Fruit fly (Drosophila melanogaster) whole organism, embryonic: Measurements from ENCODE around the gene CG18132.
A peak's percentile ranks its signal among the peaks of the same experiment; 100 is the strongest.

ENCODE experiments used
- Ada2b ChIP-seq: fragments of 200-800 bp; sonication (Bioruptor generic); IDR thresholded peaks from 2 replicates; pipeline ENCODE4 v1.3.6; 2022; ENCODE audit warnings: missing biosample characterization, missing genetic modification characterization
- BEAF-32 ChIP-seq: fragments of 200-800 bp; sonication (Bioruptor generic); optimal IDR thresholded peaks from 3 replicates; lab custom pipeline; 2017; ENCODE audit warnings: missing biosample characterization, missing genetic modification characterization, mild to moderate bottlenecking, moderate library complexity, missing genetic modification reagents
- Bdp1 ChIP-seq: fragments of 200-800 bp; sonication (Bioruptor generic); optimal IDR thresholded peaks from 3 replicates; lab custom pipeline; 2016; ENCODE audit warnings: missing biosample characterization, missing genetic modification characterization
- Bgb ChIP-seq: fragments of 200-800 bp; sonication (Bioruptor generic); IDR thresholded peaks from 2 replicates; pipeline ENCODE4 v1.3.6; 2022; ENCODE audit warnings: missing biosample characterization, missing genetic modification characterization; ENCODE audit not compliant: partially characterized antibody
- CG10366 ChIP-seq: fragments of 200-800 bp; sonication (Bioruptor generic); IDR thresholded peaks from 2 replicates; pipeline ENCODE4 v1.3.6; 2022; ENCODE audit warnings: missing biosample characterization, missing genetic modification characterization
- CG10431 ChIP-seq: fragments of 200-800 bp; sonication (Bioruptor generic); optimal IDR thresholded peaks from 3 replicates; lab custom pipeline; 2018; ENCODE audit warnings: missing biosample characterization, mild to moderate bottlenecking, missing genetic modification characterization
- CG11560 ChIP-seq: fragments of 200-800 bp; sonication (Bioruptor generic); IDR thresholded peaks from 3 replicates; pipeline ENCODE4 v1.3.6; 2022; ENCODE audit warnings: missing biosample characterization, missing genetic modification characterization
- CG11695 ChIP-seq: fragments of 200-800 bp; sonication (Bioruptor generic); IDR thresholded peaks from 3 replicates; pipeline ENCODE4 v1.3.6; 2022; ENCODE audit warnings: missing biosample characterization, missing genetic modification characterization
- CG12391 ChIP-seq: fragments of 200-800 bp; sonication (Bioruptor generic); optimal IDR thresholded peaks from 3 replicates; lab custom pipeline; 2018; ENCODE audit warnings: missing biosample characterization, mild to moderate bottlenecking, missing genetic modification characterization, moderate library complexity
- CG14710 ChIP-seq: fragments of 200-800 bp; sonication (Bioruptor generic); optimal IDR thresholded peaks from 3 replicates; lab custom pipeline; 2019; ENCODE audit warnings: missing biosample characterization, mild to moderate bottlenecking, missing genetic modification characterization, moderate library complexity
- CG15479 ChIP-seq: fragments of 200-800 bp; sonication (Bioruptor generic); optimal IDR thresholded peaks from 3 replicates; lab custom pipeline; 2019; ENCODE audit warnings: missing biosample characterization, mild to moderate bottlenecking, missing genetic modification characterization, moderate library complexity
- CG15696 ChIP-seq: fragments of 200-800 bp; sonication (Bioruptor generic); optimal IDR thresholded peaks from 2 replicates; lab custom pipeline; 2019; ENCODE audit warnings: missing biosample characterization, mild to moderate bottlenecking, missing genetic modification characterization, moderate library complexity
- CG16813 ChIP-seq: fragments of 200-800 bp; sonication (Bioruptor generic); IDR thresholded peaks from 3 replicates; pipeline ENCODE4 v1.3.6; 2022; ENCODE audit warnings: missing biosample characterization, missing genetic modification characterization; ENCODE audit not compliant: partially characterized antibody
- CG17802 ChIP-seq: fragments of 200-800 bp; sonication (Bioruptor generic); optimal IDR thresholded peaks from 2 replicates; lab custom pipeline; 2018; ENCODE audit warnings: missing biosample characterization, mild to moderate bottlenecking, missing genetic modification characterization, moderate library complexity
- CG18476 ChIP-seq: fragments of 200-800 bp; sonication (Bioruptor generic); optimal IDR thresholded peaks from 2 replicates; lab custom pipeline; 2016; ENCODE audit warnings: missing biosample characterization, mild to moderate bottlenecking, missing genetic modification characterization
- CG2712 ChIP-seq: fragments of 200-800 bp; optimal IDR thresholded peaks from 3 replicates; lab custom pipeline; 2019; ENCODE audit warnings: missing biosample characterization, mild to moderate bottlenecking, missing genetic modification characterization, moderate library complexity
- CG3838 ChIP-seq: fragments of 200-800 bp; sonication (Bioruptor generic); optimal IDR thresholded peaks from 3 replicates; lab custom pipeline; 2016; ENCODE audit warnings: missing biosample characterization, missing genetic modification characterization
- CG3847 ChIP-seq: fragments of 200-800 bp; sonication (Bioruptor generic); IDR thresholded peaks from 2 replicates; pipeline ENCODE4 v1.3.6; 2022; ENCODE audit warnings: missing biosample characterization, missing genetic modification characterization
- CG8281 ChIP-seq: fragments of 200-800 bp; sonication (Bioruptor generic); optimal IDR thresholded peaks from 2 replicates; lab custom pipeline; 2018; ENCODE audit warnings: missing biosample characterization, mild to moderate bottlenecking, missing genetic modification characterization, moderate library complexity
- CG8359 ChIP-seq: fragments of 200-800 bp; sonication (Bioruptor generic); optimal IDR thresholded peaks from 2 replicates; lab custom pipeline; 2017; ENCODE audit warnings: missing biosample characterization, mild to moderate bottlenecking, missing genetic modification characterization, borderline replicate concordance
- CG9215 ChIP-seq: fragments of 200-800 bp; sonication (Bioruptor generic); IDR thresholded peaks from 2 replicates; pipeline ENCODE4 v1.3.6; 2022; ENCODE audit warnings: missing biosample characterization, missing genetic modification characterization
- CHES-1-like ChIP-seq: fragments of 200-800 bp; sonication (Bioruptor generic); optimal IDR thresholded peaks from 2 replicates; lab custom pipeline; 2016; ENCODE audit warnings: missing biosample characterization, missing genetic modification characterization
- Dip2 ChIP-seq: fragments of 200-800 bp; sonication (Bioruptor generic); IDR thresholded peaks from 2 replicates; pipeline ENCODE4 v1.3.6; 2022; ENCODE audit warnings: missing biosample characterization, missing genetic modification characterization
- Dip3 ChIP-seq: fragments of 200-800 bp; sonication (Bioruptor generic); optimal IDR thresholded peaks from 3 replicates; lab custom pipeline; 2016; ENCODE audit warnings: missing biosample characterization, missing genetic modification characterization
- Doc2 ChIP-seq: fragments of 200-800 bp; sonication (Bioruptor generic); IDR thresholded peaks from 2 replicates; pipeline ENCODE4 v1.3.6; 2022; ENCODE audit warnings: missing biosample characterization, missing genetic modification characterization
- H2.0 ChIP-seq: fragments of 200-800 bp; sonication (Bioruptor generic); IDR thresholded peaks from 2 replicates; pipeline ENCODE4 v1.3.6; 2022; ENCODE audit warnings: missing biosample characterization, missing genetic modification characterization
- HmgZ ChIP-seq: fragments of 200-800 bp; sonication (Bioruptor generic); optimal IDR thresholded peaks from 2 replicates; lab custom pipeline; 2018; ENCODE audit warnings: missing biosample characterization, mild to moderate bottlenecking, missing genetic modification characterization
- Hr78 ChIP-seq, 2 experiments: fragments of 200-800 bp in 1 of 2; fragments of >200 bp in 1 of 2; sonication (Bioruptor generic) in 1 of 2; optimal IDR thresholded peaks; 2 replicates each; lab custom pipeline; 2017 to 2019; ENCODE audit warnings: missing biosample characterization in 2 of 2, missing genetic modification characterization in 2 of 2, mild to moderate bottlenecking in 1 of 2, moderate library complexity in 1 of 2
- NFAT ChIP-seq: fragments of 200-800 bp; sonication (Bioruptor generic); IDR thresholded peaks from 2 replicates; pipeline ENCODE4 v1.3.6; 2022; ENCODE audit warnings: missing biosample characterization, missing genetic modification characterization
- Stat92E ChIP-seq, 3 experiments: fragments of >200 bp in 2 of 3; fragments of 200-800 bp in 1 of 3; sonication (Bioruptor generic) in 1 of 3; optimal IDR thresholded peaks; 2 replicates each; lab custom pipeline; 2017 to 2019; ENCODE audit warnings: missing biosample characterization in 3 of 3, missing genetic modification characterization in 3 of 3, mild to moderate bottlenecking in 1 of 3, moderate library complexity in 1 of 3
- Xbp1 ChIP-seq: fragments of 200-800 bp; sonication (Bioruptor generic); optimal IDR thresholded peaks from 3 replicates; lab custom pipeline; 2016; ENCODE audit warnings: missing biosample characterization, mild to moderate bottlenecking, missing genetic modification characterization
- Xrp1 ChIP-seq: fragments of 200-800 bp; sonication (Bioruptor generic); IDR thresholded peaks from 2 replicates; pipeline ENCODE4 v1.3.6; 2022; ENCODE audit warnings: missing biosample characterization, missing genetic modification characterization
- bowl ChIP-seq: fragments of 200-800 bp; sonication (Bioruptor generic); IDR thresholded peaks from 2 replicates; pipeline ENCODE4 v1.3.6; 2022; ENCODE audit warnings: missing biosample characterization, missing genetic modification characterization
- caup ChIP-seq: fragments of 200-800 bp; sonication (Bioruptor generic); optimal IDR thresholded peaks from 3 replicates; lab custom pipeline; 2017; ENCODE audit warnings: missing biosample characterization, mild to moderate bottlenecking, missing genetic modification characterization, moderate library complexity; ENCODE audit not compliant: severe bottlenecking
- chif ChIP-seq, 2 experiments: fragments of 200-800 bp; sonication (Bioruptor generic); optimal IDR thresholded peaks; 3 replicates each; lab custom pipeline; 2016; ENCODE audit warnings: missing biosample characterization in 2 of 2, missing genetic modification characterization in 2 of 2
- danr ChIP-seq: fragments of 200-800 bp; sonication (Bioruptor generic); IDR thresholded peaks from 2 replicates; pipeline ENCODE4 v1.3.6; 2022; ENCODE audit warnings: missing biosample characterization, missing genetic modification characterization
- grau ChIP-seq: fragments of 200-800 bp; optimal IDR thresholded peaks from 3 replicates; lab custom pipeline; 2019; ENCODE audit warnings: missing biosample characterization, mild to moderate bottlenecking, missing genetic modification characterization, moderate library complexity
- h ChIP-seq: fragments of >200 bp; optimal IDR thresholded peaks from 2 replicates; lab custom pipeline; 2017
- kay ChIP-seq: fragments of 200-800 bp; sonication (Bioruptor generic); optimal IDR thresholded peaks from 2 replicates; lab custom pipeline; 2016; ENCODE audit warnings: missing biosample characterization, missing genetic modification characterization
- lab ChIP-seq: fragments of 200-800 bp; sonication (Bioruptor generic); optimal IDR thresholded peaks from 3 replicates; lab custom pipeline; 2017; ENCODE audit warnings: missing biosample characterization, missing genetic modification characterization, mild to moderate bottlenecking, moderate library complexity, missing genetic modification reagents
- lola ChIP-seq, 3 experiments: fragments of >200 bp in 2 of 3; fragments of 200-800 bp in 1 of 3; sonication (Bioruptor generic) in 1 of 3; optimal IDR thresholded peaks; 2 replicates each; lab custom pipeline; 2017 to 2019; ENCODE audit warnings: missing biosample characterization in 3 of 3, missing genetic modification characterization in 3 of 3, mild to moderate bottlenecking in 1 of 3, moderate library complexity in 1 of 3
- nom ChIP-seq: fragments of 200-800 bp; sonication (Bioruptor generic); optimal IDR thresholded peaks from 2 replicates; lab custom pipeline; 2017; ENCODE audit warnings: missing biosample characterization, missing genetic modification characterization, mild to moderate bottlenecking, moderate library complexity, missing genetic modification reagents
- odd ChIP-seq: fragments of 200-800 bp; sonication (Bioruptor generic); optimal IDR thresholded peaks from 2 replicates; lab custom pipeline; 2017; ENCODE audit warnings: missing biosample characterization, mild to moderate bottlenecking, missing genetic modification characterization
- pros ChIP-seq: fragments of 200-800 bp; sonication (Bioruptor generic); optimal IDR thresholded peaks from 3 replicates; lab custom pipeline; 2019; ENCODE audit warnings: missing biosample characterization, mild to moderate bottlenecking, missing genetic modification characterization, moderate library complexity
- trh ChIP-seq: fragments of 200-800 bp; sonication (Bioruptor generic); optimal IDR thresholded peaks from 2 replicates; lab custom pipeline; 2016; ENCODE audit warnings: missing biosample characterization, missing genetic modification characterization
- tup ChIP-seq: fragments of 200-800 bp; sonication (Bioruptor generic); optimal IDR thresholded peaks from 2 replicates; lab custom pipeline; 2016; ENCODE audit warnings: missing biosample characterization, mild to moderate bottlenecking, missing genetic modification characterization, moderate library complexity
- twi ChIP-seq: fragments of 200-800 bp; optimal IDR thresholded peaks from 2 replicates; lab custom pipeline; 2019; ENCODE audit warnings: missing biosample characterization, mild to moderate bottlenecking, missing genetic modification characterization, moderate library complexity
- vnd ChIP-seq: fragments of 200-800 bp; sonication (Bioruptor generic); IDR thresholded peaks from 3 replicates; pipeline ENCODE4 v1.3.6; 2022; ENCODE audit warnings: missing biosample characterization, missing genetic modification characterization; ENCODE audit not compliant: partially characterized antibody

The CG18132 gene

dm6 chr2L:1556697-1557564 is 39.7 kb upstream of the CG18132 start (continued):
- TF ChIP-seq Dip3 (GFP tag; lab: Kevin White, UChicago) (no peak), bowl (GFP tag; lab: Robert Waterston, UW) (no peak), pros (GFP tag; lab: Kevin White, UChicago) (peak; percentile 7), lola (GFP tag; optimal IDR thresholded peaks at IDR 0.05; lab: Kevin White, UChicago) (peak in 1 of 3 experiments; percentile 55), CG8281 (tag; lab: Kevin White, UChicago) (peak; percentile 99), BEAF-32 (GFP tag; lab: Kevin White, UChicago) (no peak), CG11560 (no peak), CG8359 (no peak), grau (tag; lab: Kevin White, UChicago) (peak; percentile 95), danr (GFP tag; lab: Robert Waterston, UW) (no peak), CG14710 (tag; lab: Kevin White, UChicago) (peak; percentile 33), h (lab: Kevin White, UChicago) (no peak), trh (GFP tag; lab: Kevin White, UChicago) (no peak), CG12391 (tag; lab: Kevin White, UChicago) (peak; percentile 40), Xrp1 (GFP tag; lab: Robert Waterston, UW) (peak; percentile 59), CHES-1-like (no peak), twi (tag; lab: Kevin White, UChicago) (no peak), Stat92E (GFP tag; optimal IDR thresholded peaks at IDR 0.05; lab: Kevin White, UChicago) (no peak), CG3838 (GFP tag; lab: Kevin White, UChicago) (no peak), lab (GFP tag; lab: Kevin White, UChicago) (no peak), odd (GFP tag; lab: Kevin White, UChicago) (no peak), Hr78 (GFP tag; optimal IDR thresholded peaks at IDR 0.05; lab: Kevin White, UChicago) (peak in 1 of 2 experiments; percentile 55), Bgb (no peak), nom (GFP tag; lab: Kevin White, UChicago) (no peak), NFAT (GFP tag; lab: Robert Waterston, UW) (no peak), vnd (GFP tag; lab: Robert Waterston, UW) (no peak), CG2712 (tag; lab: Kevin White, UChicago) (peak; percentile 62), CG3847 (no peak), Dip2 (no peak), caup (GFP tag; lab: Kevin White, UChicago) (no peak), CG18476 (GFP tag; lab: Kevin White, UChicago) (no peak), CG17802 (tag; lab: Kevin White, UChicago) (no peak), CG9215 (GFP tag; lab: Robert Waterston, UW) (no peak), Bdp1 (GFP tag; lab: Kevin White, UChicago) (no peak), CG10431 (GFP tag; lab: Kevin White, UChicago) (no peak), CG15696 (tag; lab: Kevin White, UChicago) (peak; percentile 61), CG10366 (GFP tag; lab: Robert Waterston, UW) (no peak), CG15479 (GFP tag; lab: Kevin White, UChicago) (no peak), Ada2b (no peak), chif (GFP tag; optimal IDR thresholded peaks at IDR 0.05; lab: Kevin White, UChicago) (no peak), Xbp1 (GFP tag; lab: Kevin White, UChicago) (peak; percentile 6), tup (no peak), CG16813 (GFP tag; lab: Robert Waterston, UW) (no peak), kay (GFP tag; lab: Kevin White, UChicago) (no peak), H2.0 (GFP tag; lab: Robert Waterston, UW) (no peak), CG11695 (GFP tag; lab: Robert Waterston, UW) (no peak), Doc2 (GFP tag; lab: Robert Waterston, UW) (no peak), HmgZ (tag; lab: Kevin White, UChicago) (no peak)
